Fruit fly (Drosophila melanogaster) whole organism: Measurements from ENCODE around the gene Suv3.

Experiments used
- CG8478 ChIP-seq: fragments of >200 bp; optimal IDR thresholded peaks from 2 replicates; lab custom pipeline; 2018; ENCODE audit warnings: inconsistent platforms
- Dll ChIP-seq: fragments of >200 bp; optimal IDR thresholded peaks from 2 replicates; lab custom pipeline; 2017
- EcR ChIP-seq, 2 experiments: fragments of >200 bp; optimal IDR thresholded peaks; 2 replicates each; lab custom pipeline; 2017; ENCODE audit warnings: missing biosample characterization in 2 of 2, missing genetic modification characterization in 2 of 2, missing genetic modification reagents in 2 of 2
- pan ChIP-seq: fragments of >200 bp; optimal IDR thresholded peaks from 2 replicates; lab custom pipeline; 2017
- psq ChIP-seq: fragments of >200 bp; optimal IDR thresholded peaks from 2 replicates; lab custom pipeline; 2017
- usp ChIP-seq: fragments of >200 bp; optimal IDR thresholded peaks from 2 replicates; lab custom pipeline; 2017; ENCODE audit warnings: missing biosample characterization, missing genetic modification characterization, mixed read lengths

The Suv3 gene

dm6 chr3R:4311067-4311723, at the start of gene Suv3:
Suv3 (plus strand) TSS chr3R:4311555.
- TF ChIP-seq pan (no peak), Dll (lab: Kevin White, UChicago) (no peak), EcR (GFP tag; optimal IDR thresholded peaks at IDR 0.05; lab: Kevin White, UChicago) (no peak), usp (GFP tag; lab: Kevin White, UChicago) (no peak), psq (lab: Kevin White, UChicago) (no peak), CG8478 (lab: Kevin White, UChicago) (no peak)

dm6 chr3R:4266470-4266869, 44.9 kb upstream of the Suv3 start, which contains the start of gene CG1092:
CG1092 (plus strand) TSS chr3R:4266770.
- TF ChIP-seq Dll (lab: Kevin White, UChicago) (no peak), EcR (GFP tag; optimal IDR thresholded peaks at IDR 0.05; lab: Kevin White, UChicago) (no peak), CG8478 (lab: Kevin White, UChicago) (no peak), usp (GFP tag; lab: Kevin White, UChicago) (no peak), pan (no peak), psq (lab: Kevin White, UChicago) (no peak)

- TF ChIP-seq pan: no peak
- TF ChIP-seq Dll (lab: Kevin White, UChicago): no peak
- TF ChIP-seq psq (lab: Kevin White, UChicago): no peak
- no peak for TF ChIP-seq CG8478 (lab: Kevin White, UChicago)
- no peak for TF ChIP-seq usp (GFP tag; lab: Kevin White, UChicago)
- no peak for TF ChIP-seq EcR (GFP tag; optimal IDR thresholded peaks at IDR 0.05; lab: Kevin White, UChicago)
These were observed 43.0 kb upstream of the Suv3 start for dm6 chr3R:4268339-4268738.

dm6 chr3R:4277828-4278227, 33.5 kb upstream of the Suv3 start, which contains the start of gene flip:
flip (minus strand) TSS chr3R:4277928.
- TF ChIP-seq pan (no peak), psq (lab: Kevin White, UChicago) (no peak), Dll (lab: Kevin White, UChicago) (no peak), EcR (GFP tag; optimal IDR thresholded peaks at IDR 0.05; lab: Kevin White, UChicago) (no peak), usp (GFP tag; lab: Kevin White, UChicago) (no peak), CG8478 (lab: Kevin White, UChicago) (no peak)

dm6 chr3R:4280062-4280461, 31.3 kb upstream of the Suv3 start, which contains the start of gene cpx:
cpx (plus strand) TSS chr3R:4280221.
- TF ChIP-seq EcR (GFP tag; optimal IDR thresholded peaks at IDR 0.05; lab: Kevin White, UChicago) (no peak), psq (lab: Kevin White, UChicago) (no peak), Dll (lab: Kevin White, UChicago) (no peak), CG8478 (lab: Kevin White, UChicago) (no peak), usp (GFP tag; lab: Kevin White, UChicago) (no peak), pan (no peak)

- no peak for TF ChIP-seq Dll (lab: Kevin White, UChicago)
- TF ChIP-seq pan: no peak
- TF ChIP-seq usp (GFP tag; lab: Kevin White, UChicago): no peak
- TF ChIP-seq psq (lab: Kevin White, UChicago): no peak
- TF ChIP-seq EcR (GFP tag; optimal IDR thresholded peaks at IDR 0.05; lab: Kevin White, UChicago): no peak
- TF ChIP-seq CG8478 (lab: Kevin White, UChicago): no peak
These were observed 30.1 kb upstream of the Suv3 start for dm6 chr3R:4281119-4281861.

- TF ChIP-seq usp (GFP tag; lab: Kevin White, UChicago) (no peak), EcR (GFP tag; optimal IDR thresholded peaks at IDR 0.05; lab: Kevin White, UChicago) (no peak), pan (no peak), CG8478 (lab: Kevin White, UChicago) (no peak), Dll (lab: Kevin White, UChicago) (no peak), psq (lab: Kevin White, UChicago) (no peak)
These were observed 29.1 kb upstream of the Suv3 start for dm6 chr3R:4282207-4282606.

dm6 chr3R:4284376-4284953, 26.9 kb upstream of the Suv3 start:
- TF ChIP-seq psq (lab: Kevin White, UChicago) (no peak), usp (GFP tag; lab: Kevin White, UChicago) (no peak), CG8478 (lab: Kevin White, UChicago) (no peak), Dll (lab: Kevin White, UChicago) (no peak), pan (no peak), EcR (GFP tag; optimal IDR thresholded peaks at IDR 0.05; lab: Kevin White, UChicago) (no peak)

dm6 chr3R:4291289-4291688, 20.1 kb upstream of the Suv3 start:
- TF ChIP-seq EcR (GFP tag; optimal IDR thresholded peaks at IDR 0.05; lab: Kevin White, UChicago) (no peak), usp (GFP tag; lab: Kevin White, UChicago) (no peak), psq (lab: Kevin White, UChicago) (no peak), pan (no peak), Dll (lab: Kevin White, UChicago) (no peak), CG8478 (lab: Kevin White, UChicago) (no peak)

dm6 chr3R:4292185-4292584, 19.2 kb upstream of the Suv3 start:
- TF ChIP-seq usp (GFP tag; lab: Kevin White, UChicago) (no peak), Dll (lab: Kevin White, UChicago) (no peak), CG8478 (lab: Kevin White, UChicago) (no peak), pan (no peak), EcR (GFP tag; optimal IDR thresholded peaks at IDR 0.05; lab: Kevin White, UChicago) (no peak), psq (lab: Kevin White, UChicago) (no peak)

- no peak for TF ChIP-seq EcR (GFP tag; optimal IDR thresholded peaks at IDR 0.05; lab: Kevin White, UChicago)
- no peak for TF ChIP-seq psq (lab: Kevin White, UChicago)
- no peak for TF ChIP-seq usp (GFP tag; lab: Kevin White, UChicago)
- TF ChIP-seq CG8478 (lab: Kevin White, UChicago): no peak
- no peak for TF ChIP-seq pan
- TF ChIP-seq Dll (lab: Kevin White, UChicago): no peak
These were observed 16.7 kb upstream of the Suv3 start, which contains the start of gene Nepl11 for dm6 chr3R:4294689-4295088. Nepl11 (minus strand) TSS chr3R:4294840.
